Fruit fly (Drosophila melanogaster): ENCODE results near the gene SrpRbeta.

- TF ChIP-seq Gug (GFP tag; IDR thresholded peaks at IDR 0.05) = no peak
- no peak for TF ChIP-seq fd85E (GFP tag; optimal IDR thresholded peaks at IDR 0.05)
- TF ChIP-seq CG34406 (GFP tag; optimal IDR thresholded peaks at IDR 0.05) = no peak
Measured at dm6 chr3L:8719990-8720559, at the start of gene SrpRbeta.

All from whole organism, prepupa.